Worm (Caenorhabditis elegans): ENCODE measurements around the gene sru-3.

- TF ChIP-seq nhr-25 (tag; optimal IDR thresholded peaks at IDR 0.05), result peak; percentile 41
- no peak for TF ChIP-seq ama-1 (optimal IDR thresholded peaks at IDR 0.05)
Observed at ce11 chrIV:9477135-9477928, 19.1 kb upstream of the sru-3 start, which contains the start of gene wrt-3.

Data from whole organism, L2 larva.